Fruit fly (Drosophila melanogaster): ENCODE results near the gene Slu7.

Slu7 gene

dm6 chr3R:29020366-29020765 lies 18.5 kb downstream of the Slu7 start, which contains the start of gene wat:
Gene wat (minus strand): TSS chr3R:29020406.
- TF ChIP-seq CG8119 (GFP tag; IDR thresholded peaks at IDR 0.05): no peak
- 0 out of 3 replicates have a peak, but pooled peaks have one; percentile 18 for TF ChIP-seq eg (GFP tag; IDR thresholded peaks at IDR 0.05)

DNA sequence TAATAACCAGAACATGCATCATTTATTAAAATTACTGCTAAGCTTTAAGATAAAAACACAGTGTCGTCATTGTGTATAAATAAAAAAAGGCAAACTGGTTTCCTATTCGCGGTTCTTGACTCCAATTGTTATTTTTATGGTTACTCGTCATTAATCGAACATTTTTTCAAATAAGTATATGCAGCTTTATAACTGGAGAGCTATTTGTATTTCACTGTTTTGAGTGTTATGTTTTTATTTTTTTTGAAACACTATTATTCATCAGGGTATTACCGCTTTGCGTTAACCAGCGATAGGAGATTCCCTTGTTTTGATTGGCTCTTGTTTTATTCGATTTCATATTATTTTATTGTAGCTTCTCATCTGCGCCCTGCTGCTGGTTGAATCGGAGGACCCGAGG lies 27.7 kb downstream of the Slu7 start:
- TF ChIP-seq CG6276 (GFP tag; optimal IDR thresholded peaks at IDR 0.05) (no peak), Eip75B (GFP tag; optimal IDR thresholded peaks at IDR 0.05) (no peak), Sox14 (GFP tag; optimal IDR thresholded peaks at IDR 0.05) (no peak), CG32006 (GFP tag; optimal IDR thresholded peaks at IDR 0.05) (peak; percentile 23), CG34406 (GFP tag; optimal IDR thresholded peaks at IDR 0.05) (no peak), CG7368 (GFP tag; optimal IDR thresholded peaks at IDR 0.05) (no peak), CG11294 (GFP tag; IDR thresholded peaks at IDR 0.05) (no peak), dsx (GFP tag; optimal IDR thresholded peaks at IDR 0.05; ENCODE audit: poor library complexity, severe bottlenecking) (peak; percentile 46), Ets96B (tag; optimal IDR thresholded peaks at IDR 0.05) (peak; percentile 56), Ets21C (GFP tag; optimal IDR thresholded peaks at IDR 0.05) (no peak), Hr4 (GFP tag; optimal IDR thresholded peaks at IDR 0.05) (no peak), lz (GFP tag; optimal IDR thresholded peaks at IDR 0.05) (no peak), net (GFP tag; optimal IDR thresholded peaks at IDR 0.05) (no peak), topi (GFP tag; optimal IDR thresholded peaks at IDR 0.05) (no peak), CG6792 (GFP tag; optimal IDR thresholded peaks at IDR 0.05) (no peak), CG8119 (GFP tag; IDR thresholded peaks at IDR 0.05) (no peak), CG16779 (tag; optimal IDR thresholded peaks at IDR 0.05) (no peak), CG4318 (GFP tag; optimal IDR thresholded peaks at IDR 0.05) (no peak), Lpt (GFP tag; optimal IDR thresholded peaks at IDR 0.05) (no peak), CG11902 (GFP tag; optimal IDR thresholded peaks at IDR 0.05) (no peak), Gug (GFP tag; IDR thresholded peaks at IDR 0.05) (no peak), dac (GFP tag; optimal IDR thresholded peaks at IDR 0.05) (no peak), CG9139 (GFP tag; optimal IDR thresholded peaks at IDR 0.05) (no peak), eg (GFP tag; IDR thresholded peaks at IDR 0.05) (no peak), spab (GFP tag; optimal IDR thresholded peaks at IDR 0.05) (peak; percentile 32), OdsH (GFP tag; optimal IDR thresholded peaks at IDR 0.05) (peak; percentile 15), CG6808 (GFP tag; optimal IDR thresholded peaks at IDR 0.05) (peak; percentile 47), Sox15 (GFP tag; optimal IDR thresholded peaks at IDR 0.05) (no peak), CG10631 (GFP tag; optimal IDR thresholded peaks at IDR 0.05) (peak; percentile 24), acj6 (GFP tag; optimal IDR thresholded peaks at IDR 0.05) (no peak), CG10669 (GFP tag; optimal IDR thresholded peaks at IDR 0.05) (peak; percentile 47), achi (GFP tag; optimal IDR thresholded peaks at IDR 0.05) (peak; percentile 1), salr (GFP tag; optimal IDR thresholded peaks at IDR 0.05) (peak in 1 of 2 experiments; percentile 5), CG11762 (GFP tag; optimal IDR thresholded peaks at IDR 0.05; ENCODE audit: insufficient read depth) (no peak), Met (GFP tag; optimal IDR thresholded peaks at IDR 0.05) (no peak), Hr39 (GFP tag; optimal IDR thresholded peaks at IDR 0.05) (no peak), Sox102F (GFP tag; optimal IDR thresholded peaks at IDR 0.05) (no peak), CG15336 (GFP tag; IDR thresholded peaks at IDR 0.05) (no peak), vri (GFP tag; optimal IDR thresholded peaks at IDR 0.05) (no peak), ss (GFP tag; optimal IDR thresholded peaks at IDR 0.05) (peak; percentile 10 to 63), Eip78C (GFP tag) (peak; percentile 88), esn (GFP tag; optimal IDR thresholded peaks at IDR 0.05) (no peak), CG3032 (tag; optimal IDR thresholded peaks at IDR 0.05) (peak; percentile 51), CG6163 (GFP tag; IDR thresholded peaks at IDR 0.05) (no peak), CG31627 (GFP tag; optimal IDR thresholded peaks at IDR 0.05) (no peak), Eip93F (GFP tag; optimal IDR thresholded peaks at IDR 0.05) (no peak), fkh (GFP tag; optimal IDR thresholded peaks at IDR 0.05) (no peak), Smox (GFP tag; optimal IDR thresholded peaks at IDR 0.05) (no peak), fd85E (GFP tag; optimal IDR thresholded peaks at IDR 0.05) (no peak), CG8319 (GFP tag; optimal IDR thresholded peaks at IDR 0.05) (no peak)

Data from whole organism, prepupa.